Fruit fly (Drosophila melanogaster) whole organism, prepupa: ENCODE data around the gene Cpr72Ea.

Experiments
- Blimp-1 ChIP-seq: fragments of 200-800 bp; sonication (Bioruptor generic); optimal IDR thresholded peaks from 3 replicates; lab custom pipeline; 2017; ENCODE audit warnings: missing biosample characterization, missing genetic modification characterization, mild to moderate bottlenecking, moderate library complexity, missing genetic modification reagents
- CG11902 ChIP-seq: fragments of 200-800 bp; sonication (Bioruptor generic); optimal IDR thresholded peaks from 3 replicates; lab custom pipeline; 2016; ENCODE audit warnings: missing biosample characterization, missing genetic modification characterization
- CG15336 ChIP-seq: fragments of 200-800 bp; sonication (Bioruptor generic); IDR thresholded peaks from 2 replicates; pipeline ENCODE4 v1.3.6; 2022; ENCODE audit warnings: missing biosample characterization, missing genetic modification characterization
- CG16779 ChIP-seq: fragments of 200-800 bp; sonication (Bioruptor generic); optimal IDR thresholded peaks from 3 replicates; lab custom pipeline; 2017; ENCODE audit warnings: missing biosample characterization, mild to moderate bottlenecking, missing genetic modification characterization
- CG3032 ChIP-seq: fragments of 200-800 bp; optimal IDR thresholded peaks from 2 replicates; lab custom pipeline; 2019; ENCODE audit warnings: missing biosample characterization, mild to moderate bottlenecking, missing genetic modification characterization, moderate library complexity
- CG31627 ChIP-seq: fragments of 200-800 bp; sonication (Bioruptor generic); optimal IDR thresholded peaks from 3 replicates; lab custom pipeline; 2016; ENCODE audit warnings: missing biosample characterization, missing genetic modification characterization
- CG4318 ChIP-seq: fragments of 200-800 bp; sonication (Bioruptor generic); optimal IDR thresholded peaks from 3 replicates; lab custom pipeline; 2017; ENCODE audit warnings: missing biosample characterization, mild to moderate bottlenecking, missing genetic modification characterization
- CG6163 ChIP-seq: fragments of 200-800 bp; sonication (Bioruptor generic); IDR thresholded peaks from 3 replicates; pipeline ENCODE4 v1.3.6; 2022; ENCODE audit warnings: missing biosample characterization, missing genetic modification characterization
- CG6792 ChIP-seq: fragments of 200-800 bp; sonication (Bioruptor generic); optimal IDR thresholded peaks from 3 replicates; lab custom pipeline; 2016; ENCODE audit warnings: missing biosample characterization, missing genetic modification characterization
- CG6808 ChIP-seq: fragments of 200-800 bp; sonication (Bioruptor generic); optimal IDR thresholded peaks from 3 replicates; lab custom pipeline; 2017; ENCODE audit warnings: missing biosample characterization, missing genetic modification characterization, mild to moderate bottlenecking, moderate library complexity, missing genetic modification reagents
- CG6854 ChIP-seq: fragments of 200-800 bp; sonication (Bioruptor generic); optimal IDR thresholded peaks from 2 replicates; lab custom pipeline; 2017; ENCODE audit warnings: missing biosample characterization, mild to moderate bottlenecking, missing genetic modification characterization
- CG7368 ChIP-seq: fragments of 200-800 bp; sonication (Bioruptor generic); optimal IDR thresholded peaks from 3 replicates; lab custom pipeline; 2016; ENCODE audit warnings: missing biosample characterization, missing genetic modification characterization
- CG8319 ChIP-seq: fragments of 200-800 bp; sonication (Bioruptor generic); optimal IDR thresholded peaks from 3 replicates; lab custom pipeline; 2016; ENCODE audit warnings: missing biosample characterization, missing genetic modification characterization
- CG8632 ChIP-seq: fragments of 200-800 bp; sonication (Bioruptor generic); optimal IDR thresholded peaks from 3 replicates; lab custom pipeline; 2016; ENCODE audit warnings: missing biosample characterization, missing genetic modification characterization
- Eip75B ChIP-seq: fragments of 200-800 bp; sonication (Bioruptor generic); optimal IDR thresholded peaks from 3 replicates; lab custom pipeline; 2016; ENCODE audit warnings: missing biosample characterization, missing genetic modification characterization
- Eip78C ChIP-seq: fragments of 200-800 bp; sonication (Bioruptor generic); peaks from one replicate; lab custom pipeline; 2016; ENCODE audit warnings: missing biosample characterization, missing genetic modification characterization
- Eip93F ChIP-seq: fragments of 200-800 bp; sonication (Bioruptor generic); optimal IDR thresholded peaks from 2 replicates; lab custom pipeline; 2016; ENCODE audit warnings: missing biosample characterization, mild to moderate bottlenecking, missing genetic modification characterization
- Ets21C ChIP-seq: fragments of 200-800 bp; sonication (Bioruptor generic); optimal IDR thresholded peaks from 3 replicates; lab custom pipeline; 2016; ENCODE audit warnings: missing biosample characterization, missing genetic modification characterization
- Ets96B ChIP-seq: fragments of 200-800 bp; optimal IDR thresholded peaks from 2 replicates; lab custom pipeline; 2019; ENCODE audit warnings: missing biosample characterization, mild to moderate bottlenecking, missing genetic modification characterization, moderate library complexity
- Hr4 ChIP-seq: fragments of 200-800 bp; sonication (Bioruptor generic); optimal IDR thresholded peaks from 3 replicates; lab custom pipeline; 2016; ENCODE audit warnings: missing biosample characterization, missing genetic modification characterization
- Lpt ChIP-seq: fragments of 200-800 bp; sonication (Bioruptor generic); optimal IDR thresholded peaks from 3 replicates; lab custom pipeline; 2016; ENCODE audit warnings: missing biosample characterization, missing genetic modification characterization
- Sox102F ChIP-seq: fragments of 200-800 bp; sonication (Bioruptor generic); optimal IDR thresholded peaks from 2 replicates; lab custom pipeline; 2016; ENCODE audit warnings: missing biosample characterization, mild to moderate bottlenecking, missing genetic modification characterization
- Sox14 ChIP-seq: fragments of 200-800 bp; sonication (Bioruptor generic); optimal IDR thresholded peaks from 3 replicates; lab custom pipeline; 2016; ENCODE audit warnings: missing biosample characterization, missing genetic modification characterization
- Sox15 ChIP-seq: fragments of 200-800 bp; sonication (Bioruptor generic); optimal IDR thresholded peaks from 3 replicates; lab custom pipeline; 2016; ENCODE audit warnings: missing biosample characterization, missing genetic modification characterization
- achi ChIP-seq: fragments of 200-800 bp; sonication (Bioruptor generic); optimal IDR thresholded peaks from 3 replicates; lab custom pipeline; 2016; ENCODE audit warnings: missing biosample characterization, missing genetic modification characterization
- dac ChIP-seq: fragments of 200-800 bp; sonication (Bioruptor generic); optimal IDR thresholded peaks from 2 replicates; lab custom pipeline; 2017; ENCODE audit warnings: missing biosample characterization, mild to moderate bottlenecking, missing genetic modification characterization
- dsx ChIP-seq: fragments of 200-800 bp; optimal IDR thresholded peaks from 3 replicates; lab custom pipeline; 2019; ENCODE audit warnings: missing biosample characterization, mild to moderate bottlenecking, missing genetic modification characterization, moderate library complexity; ENCODE audit not compliant: poor library complexity, severe bottlenecking
- eg ChIP-seq: fragments of 200-800 bp; sonication (Bioruptor generic); IDR thresholded peaks from 3 replicates; pipeline ENCODE4 v1.3.6; 2022; ENCODE audit warnings: missing biosample characterization, missing genetic modification characterization
- esn ChIP-seq: fragments of 200-800 bp; sonication (Bioruptor generic); optimal IDR thresholded peaks from 2 replicates; lab custom pipeline; 2016; ENCODE audit warnings: missing biosample characterization, mild to moderate bottlenecking, missing genetic modification characterization, moderate library complexity
- fd59A ChIP-seq: fragments of 200-800 bp; sonication (Bioruptor generic); optimal IDR thresholded peaks from 2 replicates; lab custom pipeline; 2017; ENCODE audit warnings: missing biosample characterization, mild to moderate bottlenecking, missing genetic modification characterization, missing genetic modification reagents
- fkh ChIP-seq: fragments of 200-800 bp; sonication (Bioruptor generic); optimal IDR thresholded peaks from 3 replicates; lab custom pipeline; 2017; ENCODE audit warnings: missing biosample characterization, mild to moderate bottlenecking, missing genetic modification characterization, moderate library complexity
- lz ChIP-seq: fragments of 200-800 bp; sonication (Bioruptor generic); optimal IDR thresholded peaks from 3 replicates; lab custom pipeline; 2016; ENCODE audit warnings: missing biosample characterization, missing genetic modification characterization
- svp ChIP-seq: fragments of 200-800 bp; sonication (Bioruptor generic); peaks from one replicate; lab custom pipeline; 2016; ENCODE audit warnings: missing biosample characterization, missing genetic modification characterization
- topi ChIP-seq: fragments of 200-800 bp; sonication (Bioruptor generic); optimal IDR thresholded peaks from 3 replicates; lab custom pipeline; 2016; ENCODE audit warnings: missing biosample characterization, missing genetic modification characterization

Gene Cpr72Ea

DNA sequence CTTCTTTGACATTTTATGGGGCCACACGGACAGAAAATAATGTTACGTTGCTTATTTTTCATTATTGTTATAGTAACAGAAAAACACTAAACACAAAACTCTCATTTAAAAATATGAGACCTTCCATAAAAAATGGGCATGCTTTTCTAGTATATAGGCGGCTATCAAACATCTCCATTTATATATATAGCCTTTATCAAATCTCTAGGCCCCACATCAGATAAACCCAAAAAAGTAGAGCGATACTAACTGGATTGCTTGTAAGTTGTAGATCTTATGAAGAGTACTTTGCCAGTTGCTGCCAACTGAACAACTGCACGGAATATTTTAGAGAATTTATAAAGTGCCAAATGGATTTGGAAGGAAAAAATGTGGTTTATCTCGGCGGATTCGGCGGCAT lies 7.1 kb downstream of the Cpr72Ea start, which contains the start of gene CG18814:
Gene CG18814, plus strand, starts transcription at position 301 of the 400 bp plus-strand sequence.
- TF ChIP-seq CG6854 (GFP tag; lab: Kevin White, UChicago) (no peak), Sox102F (GFP tag; lab: Kevin White, UChicago) (no peak), CG7368 (GFP tag; lab: Kevin White, UChicago) (no peak), achi (no peak), Lpt (GFP tag; lab: Kevin White, UChicago) (no peak), Eip75B (GFP tag; lab: Kevin White, UChicago) (no peak), Eip93F (GFP tag; lab: Kevin White, UChicago) (no peak), CG6792 (GFP tag; lab: Kevin White, UChicago) (no peak)
- TF ChIP-seq, all 60 proteins: peak for 0

DNA sequence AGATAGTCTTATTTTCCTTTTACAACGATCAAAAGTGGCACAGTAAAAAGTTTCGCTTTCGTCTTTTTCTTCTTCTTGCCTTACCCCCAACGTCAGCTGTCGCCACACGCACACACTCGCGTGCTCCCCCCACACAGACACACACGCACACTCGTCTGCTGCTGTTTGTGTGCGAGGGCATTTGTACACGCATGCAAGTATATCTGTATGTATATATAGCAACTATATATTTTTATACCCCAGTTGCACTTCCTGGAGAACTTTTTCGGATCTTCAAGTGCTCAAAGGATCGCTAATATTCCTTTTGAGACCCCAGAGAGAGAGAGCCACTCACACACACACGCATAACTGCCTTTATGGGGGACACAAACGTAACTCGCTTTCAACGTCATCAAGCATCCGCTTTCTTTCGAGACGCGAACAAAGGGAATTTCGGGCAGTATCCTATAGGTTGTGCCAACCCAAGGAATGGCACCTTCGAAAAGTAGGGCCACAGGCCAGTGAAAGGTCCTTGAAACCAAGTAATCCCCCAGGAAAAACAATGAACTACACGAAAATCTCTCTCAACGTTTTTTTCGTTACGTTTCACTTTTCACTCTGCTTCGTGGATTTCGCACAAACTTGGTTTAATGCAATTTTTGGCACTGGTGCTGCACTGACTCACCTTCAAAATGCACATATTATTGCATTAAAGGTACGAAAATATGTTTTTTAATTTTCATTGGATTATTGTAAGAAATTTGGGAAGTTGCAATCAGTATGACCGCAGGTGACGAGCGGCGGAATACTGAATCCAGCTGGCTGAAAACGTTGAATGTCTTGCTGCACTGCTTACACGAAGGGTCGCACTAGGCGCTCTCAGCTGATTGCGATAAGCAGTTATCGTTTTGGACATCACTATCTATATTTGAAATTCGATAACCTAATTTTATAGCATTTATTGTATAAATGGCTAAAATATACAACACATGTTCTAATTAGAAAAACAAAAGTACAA lies 15.7 kb downstream of the Cpr72Ea start, which contains the start of gene roq:
Gene roq, minus strand, starts transcription at position 799 of the 997 bp plus-strand sequence.
- TF ChIP-seq Eip93F (GFP tag; lab: Kevin White, UChicago) (peak; percentile 51), Lpt (GFP tag; lab: Kevin White, UChicago) (peak; percentile 9), CG6163 (GFP tag; lab: Robert Waterston, UW) (no peak), Hr4 (GFP tag; lab: Kevin White, UChicago) (no peak), dsx (GFP tag; lab: Kevin White, UChicago) (no peak), CG6808 (GFP tag; lab: Kevin White, UChicago) (no peak), dac (GFP tag; lab: Kevin White, UChicago) (no peak), Sox15 (GFP tag; lab: Kevin White, UChicago) (no peak), CG4318 (GFP tag; lab: Kevin White, UChicago) (no peak), svp (GFP tag; lab: Kevin White, UChicago) (no peak), Sox14 (peak; percentile 76), esn (GFP tag; lab: Kevin White, UChicago) (peak; percentile 4), Eip78C (GFP tag; lab: Kevin White, UChicago) (peak; percentile 79), lz (GFP tag; lab: Kevin White, UChicago) (peak; percentile 1), CG11902 (GFP tag; lab: Kevin White, UChicago) (no peak), CG16779 (tag; lab: Kevin White, UChicago) (no peak), Blimp-1 (GFP tag; lab: Kevin White, UChicago) (peak; percentile 89), CG31627 (GFP tag; lab: Kevin White, UChicago) (no peak), CG3032 (tag; lab: Kevin White, UChicago) (peak; percentile 10), Eip75B (GFP tag; lab: Kevin White, UChicago) (no peak)

DNA sequence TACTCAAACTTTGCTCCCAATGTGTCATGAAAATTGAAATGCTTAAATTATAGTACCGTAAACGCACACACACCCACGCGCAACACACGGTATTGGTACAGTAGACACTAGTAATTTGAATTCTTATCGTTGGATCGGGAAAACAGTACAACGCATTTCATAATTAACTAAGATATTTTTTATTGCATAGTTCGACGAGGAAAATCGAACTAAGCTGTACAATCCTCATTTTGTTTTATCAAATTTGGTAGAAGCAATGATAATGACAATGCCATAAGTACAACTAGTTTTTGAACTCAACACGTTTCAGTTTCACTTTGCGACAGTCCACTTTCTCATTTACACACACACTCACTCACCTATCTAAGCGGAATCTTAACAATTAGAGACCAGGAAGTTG lies 18.4 kb downstream of the Cpr72Ea start:
- TF ChIP-seq topi (GFP tag; lab: Kevin White, UChicago) = no peak
- TF ChIP-seq CG8319 = no peak
- no peak for TF ChIP-seq CG6792 (GFP tag; lab: Kevin White, UChicago)
- TF ChIP-seq CG31627 (GFP tag; lab: Kevin White, UChicago) = no peak
- no peak for TF ChIP-seq Eip78C (GFP tag; lab: Kevin White, UChicago)
- no peak for TF ChIP-seq CG15336 (GFP tag; lab: Robert Waterston, UW)
- TF ChIP-seq Blimp-1 (GFP tag; lab: Kevin White, UChicago) = no peak
- no peak for TF ChIP-seq CG3032 (tag; lab: Kevin White, UChicago)
- no peak for TF ChIP-seq fkh (GFP tag; lab: Kevin White, UChicago)
- TF ChIP-seq Ets96B = no peak
- TF ChIP-seq CG8632 (GFP tag; lab: Kevin White, UChicago) = no peak
- TF ChIP-seq eg (GFP tag; lab: Robert Waterston, UW) = no peak
- TF ChIP-seq Ets21C = no peak
- no peak for TF ChIP-seq fd59A (GFP tag; lab: Kevin White, UChicago)
